Fruit fly (Drosophila melanogaster): ENCODE data around the gene CG42654.

The CG42654 gene

DNA sequence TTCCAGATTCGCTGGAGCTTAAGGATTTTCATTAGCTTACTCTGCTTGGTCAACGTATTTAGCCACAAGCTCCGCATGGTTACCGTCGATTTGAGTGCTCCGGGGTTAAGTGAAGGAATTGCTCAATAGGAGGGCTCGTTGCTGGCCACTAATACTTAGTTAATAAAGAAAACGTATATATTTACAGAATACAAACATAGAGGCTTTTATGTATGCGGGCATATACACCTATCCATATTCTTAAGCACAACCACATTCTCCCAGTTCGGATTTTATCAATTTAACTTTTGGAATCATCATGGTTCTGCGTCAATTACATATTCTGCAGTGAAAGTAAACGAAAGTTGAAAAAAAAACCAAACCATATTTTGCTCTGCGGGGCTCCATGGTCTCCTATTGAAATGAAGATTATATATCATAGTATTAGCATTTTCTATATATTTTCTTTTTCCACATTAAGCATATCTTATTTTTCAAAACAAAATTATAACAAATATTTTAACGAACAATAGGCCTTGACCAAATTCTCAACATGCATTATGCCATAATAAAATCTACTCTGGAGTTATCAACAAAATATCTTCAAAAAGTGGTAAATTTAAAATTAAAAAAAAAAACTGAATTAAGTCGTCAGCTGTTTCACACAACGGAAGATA lies 45.9 kb upstream of the CG42654 start, which contains the start of the genes Tom20 and Gabat (continued):
- TF ChIP-seq dimm (GFP tag; IDR thresholded peaks at IDR 0.05) (no peak), lilli (GFP tag; optimal IDR thresholded peaks at IDR 0.05) (no peak), CG11456 (GFP tag; IDR thresholded peaks at IDR 0.05) (no peak), Atf3 (GFP tag; optimal IDR thresholded peaks at IDR 0.05) (no peak), Dek (tag; optimal IDR thresholded peaks at IDR 0.05) (no peak), Hand (GFP tag; optimal IDR thresholded peaks at IDR 0.05) (no peak), sug (tag; optimal IDR thresholded peaks at IDR 0.05) (peak; percentile 19), CG2875 (GFP tag; optimal IDR thresholded peaks at IDR 0.05) (no peak), sens (GFP tag) (peak; percentile 69), CG31365 (tag; optimal IDR thresholded peaks at IDR 0.05) (no peak), CG7987 (GFP tag; optimal IDR thresholded peaks at IDR 0.05) (no peak), D (optimal IDR thresholded peaks at IDR 0.05) (no peak), D (GFP tag; optimal IDR thresholded peaks at IDR 0.05) (no peak), CG8290 (GFP tag; optimal IDR thresholded peaks at IDR 0.05) (no peak), CG8290 (tag; optimal IDR thresholded peaks at IDR 0.05) (peak in 1 of 2 experiments; percentile 6), sisA (GFP tag; IDR thresholded peaks at IDR 0.05) (no peak), abd-A (tag; optimal IDR thresholded peaks at IDR 0.05) (no peak), oc (tag; optimal IDR thresholded peaks at IDR 0.05) (no peak), CG5245 (GFP tag; optimal IDR thresholded peaks at IDR 0.05) (no peak), CG18764 (GFP tag; optimal IDR thresholded peaks at IDR 0.05) (no peak), CG4730 (GFP tag; IDR thresholded peaks at IDR 0.05) (no peak), CG32767 (GFP tag; IDR thresholded peaks at IDR 0.05) (no peak), chinmo (GFP tag; IDR thresholded peaks at IDR 0.05; ENCODE audit: partially characterized antibody) (no peak), ind (GFP tag; optimal IDR thresholded peaks at IDR 0.05) (no peak), CG16813 (GFP tag; IDR thresholded peaks at IDR 0.05; ENCODE audit: partially characterized antibody) (no peak), dan (GFP tag; IDR thresholded peaks at IDR 0.05) (no peak), her (GFP tag; optimal IDR thresholded peaks at IDR 0.05) (no peak), exex (tag; optimal IDR thresholded peaks at IDR 0.05) (peak; percentile 13), Asciz (GFP tag; optimal IDR thresholded peaks at IDR 0.05) (peak; percentile 35), lola (GFP tag; optimal IDR thresholded peaks at IDR 0.05) (peak in 1 of 3 experiments; percentile 43), yki (optimal IDR thresholded peaks at IDR 0.05) (no peak), CG17568 (GFP tag; optimal IDR thresholded peaks at IDR 0.05) (peak; percentile 6), CG15073 (GFP tag; optimal IDR thresholded peaks at IDR 0.05) (no peak), CG15514 (GFP tag; optimal IDR thresholded peaks at IDR 0.05) (peak; percentile 27), CG7372 (GFP tag; IDR thresholded peaks at IDR 0.05) (no peak), hkb (optimal IDR thresholded peaks at IDR 0.05) (no peak), hkb (GFP tag; IDR thresholded peaks at IDR 0.05) (no peak), Spps (tag; optimal IDR thresholded peaks at IDR 0.05) (no peak), Blimp-1 (GFP tag; optimal IDR thresholded peaks at IDR 0.05) (no peak), ci (GFP tag; IDR thresholded peaks at IDR 0.05) (no peak; the same call in 2 of the 3 replicates), croc (GFP tag; conservative IDR thresholded peaks at IDR 0.05) (no peak), YL-1 (GFP tag; optimal IDR thresholded peaks at IDR 0.05) (no peak), CG18476 (GFP tag; optimal IDR thresholded peaks at IDR 0.05) (no peak), Doc3 (GFP tag; IDR thresholded peaks at IDR 0.05; ENCODE audit: partially characterized antibody) (no peak), B-H2 (GFP tag; optimal IDR thresholded peaks at IDR 0.05) (peak; percentile 42), CG12744 (GFP tag; optimal IDR thresholded peaks at IDR 0.05) (no peak), twi (tag; optimal IDR thresholded peaks at IDR 0.05) (no peak), sna (GFP tag; IDR thresholded peaks at IDR 0.05; ENCODE audit: partially characterized antibody) (no peak), bsh (GFP tag; optimal IDR thresholded peaks at IDR 0.05) (peak in 1 of 2 experiments; percentile 17), CG10543 (GFP tag; optimal IDR thresholded peaks at IDR 0.05) (no peak), CG14710 (tag; optimal IDR thresholded peaks at IDR 0.05) (no peak)

All from whole organism, embryonic.